Worm (Caenorhabditis elegans): ENCODE data around the gene Y24F12A.1.

DNA sequence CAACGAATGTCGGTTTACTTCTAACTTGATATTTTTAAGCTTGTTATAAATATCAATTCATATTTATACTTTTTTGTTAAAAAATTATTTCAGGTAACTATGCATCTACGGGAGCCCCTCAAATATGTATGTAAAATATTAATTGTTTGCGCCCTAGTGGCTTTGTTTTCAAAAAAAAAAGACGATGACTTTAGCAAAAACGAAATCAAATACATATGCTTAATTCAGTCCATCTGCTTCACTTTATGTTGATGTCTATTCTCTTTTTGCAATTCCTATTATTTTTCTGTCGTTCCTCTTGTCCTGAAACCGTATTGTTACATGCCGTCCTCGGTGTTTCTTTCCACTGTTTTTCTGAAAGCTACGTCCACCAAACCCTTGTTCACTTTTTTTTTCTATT, 35.3 kb upstream of the Y24F12A.1 start:
- TF ChIP-seq tbx-11 (GFP tag; IDR thresholded peaks at IDR 0.05) (no peak), hmbx-1 (tag; optimal IDR thresholded peaks at IDR 0.05) (no peak), ceh-13 (GFP tag; optimal IDR thresholded peaks at IDR 0.05) (no peak)

All from whole organism, early embryonic.